Worm (Caenorhabditis elegans): Measurements from ENCODE around the gene pigb-1.

The pigb-1 gene

ce11 chrII:4955353-4955752 lies 37.5 kb downstream of the pigb-1 start, which contains the start of gene pbs-3 (continued):
- TF ChIP-seq nhr-12 (tag; optimal IDR thresholded peaks at IDR 0.05) = no peak
- TF ChIP-seq ces-1 (GFP tag; optimal IDR thresholded peaks at IDR 0.05) = no peak
- TF ChIP-seq grh-1 (GFP tag; IDR thresholded peaks at IDR 0.05) = no peak
- no peak for TF ChIP-seq pax-3 (tag; optimal IDR thresholded peaks at IDR 0.05)
- TF ChIP-seq nhr-237 (tag; optimal IDR thresholded peaks at IDR 0.05) = peak; percentile 0
- peak; percentile 63 to 76 (median 68) for TF ChIP-seq dpl-1 (GFP tag; optimal IDR thresholded peaks at IDR 0.05)
- TF ChIP-seq zip-4 (GFP tag; optimal IDR thresholded peaks at IDR 0.05) = no peak
- TF ChIP-seq efl-3 (GFP tag; optimal IDR thresholded peaks at IDR 0.05) = no peak
- TF ChIP-seq skn-1 (tag; optimal IDR thresholded peaks at IDR 0.05) = peak; percentile 97
- TF ChIP-seq mdl-1 (tag; optimal IDR thresholded peaks at IDR 0.05) = no peak
- peak; percentile 44 to 79 (median 72) for TF ChIP-seq ceh-82 (tag; optimal IDR thresholded peaks at IDR 0.05)
- no peak for TF ChIP-seq unc-62 (GFP tag; optimal IDR thresholded peaks at IDR 0.05)

ce11 chrII:4954099-4954959 lies 38.5 kb downstream of the pigb-1 start:
- TF ChIP-seq ama-1 (optimal IDR thresholded peaks at IDR 0.05) (no peak), lin-15B (tag; optimal IDR thresholded peaks at IDR 0.05) (no peak), dsc-1 (tag; optimal IDR thresholded peaks at IDR 0.05) (peak; percentile 32), nhr-85 (tag) (peak; percentile 59)

- no peak for TF ChIP-seq nhr-71 (tag; optimal IDR thresholded peaks at IDR 0.05)
- TF ChIP-seq ceh-90 (tag; optimal IDR thresholded peaks at IDR 0.05) = no peak
- TF ChIP-seq ztf-11 (tag; optimal IDR thresholded peaks at IDR 0.05) = no peak
- no peak for TF ChIP-seq unc-30 (tag; optimal IDR thresholded peaks at IDR 0.05)
- no peak for TF ChIP-seq irx-1 (tag; optimal IDR thresholded peaks at IDR 0.05)
- no peak for TF ChIP-seq nhr-47 (tag; optimal IDR thresholded peaks at IDR 0.05)
- TF ChIP-seq vab-15 (tag; optimal IDR thresholded peaks at IDR 0.05) = no peak
- no peak for TF ChIP-seq fkh-4 (tag; optimal IDR thresholded peaks at IDR 0.05; ENCODE audit: borderline replicate concordance)
- TF ChIP-seq ceh-82 (tag; optimal IDR thresholded peaks at IDR 0.05) = no peak
- TF ChIP-seq nhr-76 (tag; optimal IDR thresholded peaks at IDR 0.05) = no peak
- no peak for TF ChIP-seq zip-4 (GFP tag; optimal IDR thresholded peaks at IDR 0.05)
- no peak for TF ChIP-seq mep-1 (tag; optimal IDR thresholded peaks at IDR 0.05)
- TF ChIP-seq unc-98 (GFP tag; IDR thresholded peaks at IDR 0.05) = no peak
- TF ChIP-seq nhr-20 (tag; optimal IDR thresholded peaks at IDR 0.05) = no peak
- TF ChIP-seq fkh-8 (tag; optimal IDR thresholded peaks at IDR 0.05) = no peak
- no peak for TF ChIP-seq jun-1 (tag; optimal IDR thresholded peaks at IDR 0.05)
Measured at ce11 chrII:4953289-4953688, 39.6 kb downstream of the pigb-1 start, which contains the start of gene ndx-3. ndx-3 (plus strand) TSS chrII:4953589.

DNA sequence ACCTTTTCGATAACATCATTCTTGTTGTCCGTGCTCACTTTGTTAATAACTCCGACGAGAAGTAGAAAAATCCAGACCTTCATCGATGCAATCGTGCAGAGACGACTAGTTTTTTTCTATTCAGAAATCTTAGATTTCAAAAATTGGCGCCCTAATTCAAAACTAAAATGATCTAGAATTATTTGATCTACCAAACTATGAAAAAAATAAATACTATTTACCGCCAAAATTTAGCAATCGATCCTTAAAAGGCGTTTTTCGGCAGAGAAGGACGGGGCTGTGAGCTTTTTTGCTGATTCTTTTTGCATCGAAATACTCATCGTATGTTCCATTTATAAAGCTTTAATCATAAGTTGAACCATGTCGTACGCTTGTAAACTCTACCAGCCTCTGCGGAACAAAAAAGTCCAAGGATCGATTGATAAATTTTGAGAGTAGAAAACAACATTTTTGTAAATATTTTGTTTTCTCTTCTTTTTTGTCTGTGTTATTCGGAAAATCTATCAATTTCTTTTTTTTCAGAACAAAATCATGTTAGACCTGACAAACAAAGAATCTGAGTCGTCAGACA lies 43.4 kb downstream of the pigb-1 start, which contains the start of the genes try-1 and zyg-12:
Gene try-1, minus strand, starts transcription at position 148 of the 571 bp plus-strand sequence.
Gene zyg-12, plus strand, starts transcription at position 521 of the 571 bp plus-strand sequence.
- no peak for TF ChIP-seq C34B4.2 (tag; optimal IDR thresholded peaks at IDR 0.05)
- no peak for TF ChIP-seq nhr-84 (tag; optimal IDR thresholded peaks at IDR 0.05)
- no peak for TF ChIP-seq ces-1 (GFP tag; optimal IDR thresholded peaks at IDR 0.05)
- no peak for TF ChIP-seq xbp-1 (tag; optimal IDR thresholded peaks at IDR 0.05)
- no peak for TF ChIP-seq egl-27 (tag; optimal IDR thresholded peaks at IDR 0.05)
- no peak for TF ChIP-seq aha-1 (tag; optimal IDR thresholded peaks at IDR 0.05)

Data from whole organism, L1 larva.